Fruit fly (Drosophila melanogaster): ENCODE results near the gene Nhe1.
A peak's percentile ranks its signal among the peaks of the same experiment; 100 is the strongest.

Gene Nhe1

dm6 chr2L:143088-143487 lies 36.6 kb upstream of the Nhe1 start, which contains the start of the genes CG31974 and CG11454 (continued):
- peak; percentile 65 for TF ChIP-seq CG1603 (tag; optimal IDR thresholded peaks at IDR 0.05)
- no peak for TF ChIP-seq ase (GFP tag; IDR thresholded peaks at IDR 0.05)
- peak; percentile 43 for TF ChIP-seq CTCF (GFP tag; optimal IDR thresholded peaks at IDR 0.05)
- TF ChIP-seq CG16779 (GFP tag; IDR thresholded peaks at IDR 0.05) = no peak
- peak; percentile 37 for TF ChIP-seq Lhr (GFP tag; optimal IDR thresholded peaks at IDR 0.05)
- TF ChIP-seq CG33213 (GFP tag; optimal IDR thresholded peaks at IDR 0.05) = peak; percentile 44
- peak; percentile 87 for TF ChIP-seq sna (GFP tag; IDR thresholded peaks at IDR 0.05; ENCODE audit: partially characterized antibody)
- no peak for TF ChIP-seq Ptx1 (GFP tag; IDR thresholded peaks at IDR 0.05)
- peak; percentile 14 for TF ChIP-seq CG7987 (GFP tag; optimal IDR thresholded peaks at IDR 0.05)
- peak in 1 of 2 experiments; percentile 69 for TF ChIP-seq Eip74EF (GFP tag; optimal IDR thresholded peaks at IDR 0.05)
- TF ChIP-seq Hr39 (optimal IDR thresholded peaks at IDR 0.05) = no peak
- peak; percentile 30; the same call in 1 of the 2 replicates for TF ChIP-seq CG9932 (GFP tag; IDR thresholded peaks at IDR 0.05)
- TF ChIP-seq MBD-R2 (GFP tag; IDR thresholded peaks at IDR 0.05) = peak; percentile 76
- peak; percentile 38 for TF ChIP-seq CG3995 (GFP tag; optimal IDR thresholded peaks at IDR 0.05)
- peak; percentile 44 for TF ChIP-seq Sry-β (GFP tag; optimal IDR thresholded peaks at IDR 0.05)
- peak; percentile 38 for TF ChIP-seq YL-1 (GFP tag; optimal IDR thresholded peaks at IDR 0.05)
- no peak for TF ChIP-seq so (GFP tag; IDR thresholded peaks at IDR 0.05)
- peak; percentile 18; the same call in 1 of the 2 replicates for TF ChIP-seq Rfx (GFP tag; IDR thresholded peaks at IDR 0.05)
- TF ChIP-seq zfh2 (GFP tag; optimal IDR thresholded peaks at IDR 0.05) = no peak
- peak; percentile 56 for TF ChIP-seq B-H2 (GFP tag; optimal IDR thresholded peaks at IDR 0.05)
- TF ChIP-seq MESR4 (GFP tag; optimal IDR thresholded peaks at IDR 0.05) = peak; percentile 84
- TF ChIP-seq Fer2 (tag; optimal IDR thresholded peaks at IDR 0.05) = no peak
- TF ChIP-seq gro (GFP tag; optimal IDR thresholded peaks at IDR 0.05) = no peak
- peak; percentile 25 for TF ChIP-seq Deaf1 (tag; optimal IDR thresholded peaks at IDR 0.05)
- no peak for TF ChIP-seq CG13296 (GFP tag; optimal IDR thresholded peaks at IDR 0.05)

dm6 chr2L:140849-141248 lies 34.3 kb upstream of the Nhe1 start, which contains the start of the genes CG31975 and ovm:
Gene CG31975 (minus strand): TSS chr2L:140992.
Gene ovm (minus strand): TSS chr2L:140992.
- TF ChIP-seq CG12219 (GFP tag; optimal IDR thresholded peaks at IDR 0.05) (no peak), repo (GFP tag; optimal IDR thresholded peaks at IDR 0.05) (no peak), CG10209 (GFP tag; optimal IDR thresholded peaks at IDR 0.05) (no peak), CTCF (GFP tag; optimal IDR thresholded peaks at IDR 0.05) (no peak), ATbp (GFP tag; optimal IDR thresholded peaks at IDR 0.05) (no peak), Med (GFP tag) (no peak), HHEX (GFP tag; optimal IDR thresholded peaks at IDR 0.05) (no peak), usp (GFP tag; optimal IDR thresholded peaks at IDR 0.05) (no peak), nerfin-1 (tag; optimal IDR thresholded peaks at IDR 0.05) (no peak), zf30C (GFP tag; optimal IDR thresholded peaks at IDR 0.05) (no peak), CG11723 (GFP tag; optimal IDR thresholded peaks at IDR 0.05) (no peak), exex (tag; optimal IDR thresholded peaks at IDR 0.05) (peak; percentile 72), gcm2 (GFP tag; optimal IDR thresholded peaks at IDR 0.05) (no peak), CG34376 (GFP tag; optimal IDR thresholded peaks at IDR 0.05) (no peak), CG13424 (tag; optimal IDR thresholded peaks at IDR 0.05) (no peak), CG32532 (GFP tag; IDR thresholded peaks at IDR 0.05) (no peak), tup (GFP tag; optimal IDR thresholded peaks at IDR 0.05) (no peak), sug (tag; optimal IDR thresholded peaks at IDR 0.05) (peak; percentile 38), kni (GFP tag; optimal IDR thresholded peaks at IDR 0.05) (no peak), cwo (GFP tag; optimal IDR thresholded peaks at IDR 0.05) (peak; percentile 83)

Data from whole organism, embryonic.